Comparison of ENCODE assay signal across 1 worm cellular context in genomic region chrX:16156891-16157290, ce11.
A peak's percentile ranks its signal among the peaks of the same experiment; 100 is the strongest.
TF ChIP-seq lines count a peak whose summit lies in the region.

No protein-coding gene starts in this region.

TF ChIP-seq in whole organism, L1 larva, 84 proteins besides CTCF, POLR2A, EP300 and RAD21 (continued from another document):
- TF ChIP-seq ceh-90 (tag; optimal IDR thresholded peaks at IDR 0.05; lab: Kevin White, UChicago), result no peak
- no peak for TF ChIP-seq ztf-11 (tag; optimal IDR thresholded peaks at IDR 0.05; lab: Kevin White, UChicago)
- no peak for TF ChIP-seq lin-39 (tag; optimal IDR thresholded peaks at IDR 0.05; lab: Kevin White, UChicago)
- TF ChIP-seq ets-5 (GFP tag; IDR thresholded peaks at IDR 0.05; lab: Robert Waterston, UW), result no peak
- no peak for TF ChIP-seq dsc-1 (tag; optimal IDR thresholded peaks at IDR 0.05; lab: Kevin White, UChicago)
- TF ChIP-seq egl-13 (tag; optimal IDR thresholded peaks at IDR 0.05; lab: Kevin White, UChicago), result no peak
- no peak for TF ChIP-seq nhr-12 (tag; optimal IDR thresholded peaks at IDR 0.05; lab: Kevin White, UChicago)
- 0 out of 2 replicates have a peak, but pooled peaks have one; percentile 2 for TF ChIP-seq nhr-19 (GFP tag; conservative IDR thresholded peaks at IDR 0.05; lab: Robert Waterston, UW)
- TF ChIP-seq sptf-1 (tag; optimal IDR thresholded peaks at IDR 0.05; lab: Kevin White, UChicago), result no peak
- TF ChIP-seq hpl-2 (GFP tag; optimal IDR thresholded peaks at IDR 0.05; lab: Kevin White, UChicago), result no peak
- TF ChIP-seq tbx-2 (tag; optimal IDR thresholded peaks at IDR 0.05; lab: Kevin White, UChicago), result no peak
- no peak for TF ChIP-seq C34B4.2 (tag; optimal IDR thresholded peaks at IDR 0.05; lab: Kevin White, UChicago)
- TF ChIP-seq fkh-8 (tag; optimal IDR thresholded peaks at IDR 0.05; lab: Kevin White, UChicago), result no peak
- peak; percentile 10 for TF ChIP-seq swsn-7 (tag; optimal IDR thresholded peaks at IDR 0.05; lab: Kevin White, UChicago)
- TF ChIP-seq pax-3 (tag; optimal IDR thresholded peaks at IDR 0.05; lab: Kevin White, UChicago), result no peak
- no peak for TF ChIP-seq irx-1 (tag; optimal IDR thresholded peaks at IDR 0.05; lab: Kevin White, UChicago)
- TF ChIP-seq ceh-8 (GFP tag; optimal IDR thresholded peaks at IDR 0.05; lab: Kevin White, UChicago), result no peak
- no peak for TF ChIP-seq hlh-4 (tag; optimal IDR thresholded peaks at IDR 0.05; lab: Kevin White, UChicago)
- peak in 1 of 2 experiments; percentile 39 for TF ChIP-seq lin-35 (GFP tag; optimal IDR thresholded peaks at IDR 0.05; lab: Kevin White, UChicago)
- TF ChIP-seq zip-4 (GFP tag; optimal IDR thresholded peaks at IDR 0.05; lab: Kevin White, UChicago), result no peak
- TF ChIP-seq lin-15B (tag; optimal IDR thresholded peaks at IDR 0.05; lab: Kevin White, UChicago), result no peak
- no peak for TF ChIP-seq vab-15 (tag; optimal IDR thresholded peaks at IDR 0.05; lab: Kevin White, UChicago)
- TF ChIP-seq zag-1 (tag; optimal IDR thresholded peaks at IDR 0.05; lab: Kevin White, UChicago), result no peak
- peak in 1 of 3 experiments; percentile 45 for TF ChIP-seq ceh-82 (tag; optimal IDR thresholded peaks at IDR 0.05; lab: Kevin White, UChicago)
- no peak for TF ChIP-seq efl-1 (optimal IDR thresholded peaks at IDR 0.05; lab: Kevin White, UChicago)
- TF ChIP-seq efl-1 (GFP tag; optimal IDR thresholded peaks at IDR 0.05 in 1 of 2; lab: Kevin White, UChicago), result no peak
- TF ChIP-seq lin-13 (GFP tag; optimal IDR thresholded peaks at IDR 0.05; lab: Kevin White, UChicago), result no peak
- TF ChIP-seq ces-1 (GFP tag; optimal IDR thresholded peaks at IDR 0.05; lab: Kevin White, UChicago), result no peak
- no peak for TF ChIP-seq sox-4 (tag; optimal IDR thresholded peaks at IDR 0.05; lab: Kevin White, UChicago)
- no peak for TF ChIP-seq egl-27 (tag; optimal IDR thresholded peaks at IDR 0.05; lab: Kevin White, UChicago)
- peak; percentile 73 for TF ChIP-seq nhr-20 (tag; optimal IDR thresholded peaks at IDR 0.05; lab: Kevin White, UChicago)
- no peak for TF ChIP-seq unc-98 (GFP tag; IDR thresholded peaks at IDR 0.05; lab: Robert Waterston, UW)
- TF ChIP-seq C04F5.9 (tag; optimal IDR thresholded peaks at IDR 0.05; lab: Kevin White, UChicago), result no peak
- TF ChIP-seq skn-1 (tag; optimal IDR thresholded peaks at IDR 0.05; lab: Kevin White, UChicago), result no peak
- no peak for TF ChIP-seq nhr-84 (tag; optimal IDR thresholded peaks at IDR 0.05; lab: Kevin White, UChicago)
- no peak for TF ChIP-seq dpl-1 (GFP tag; optimal IDR thresholded peaks at IDR 0.05; lab: Kevin White, UChicago)
- peak; percentile 24 for TF ChIP-seq mep-1 (tag; optimal IDR thresholded peaks at IDR 0.05; lab: Kevin White, UChicago)
- peak; percentile 9 for TF ChIP-seq snpc-4 (tag; optimal IDR thresholded peaks at IDR 0.05; lab: Kevin White, UChicago)
- no peak for TF ChIP-seq jun-1 (tag; optimal IDR thresholded peaks at IDR 0.05; lab: Kevin White, UChicago)
- peak; percentile 19 for TF ChIP-seq C16A3.4 (tag; optimal IDR thresholded peaks at IDR 0.05; lab: Kevin White, UChicago)
- TF ChIP-seq efl-3 (GFP tag; optimal IDR thresholded peaks at IDR 0.05; lab: Kevin White, UChicago), result no peak
TF ChIP-seq in whole organism, L1 larva: peak in this region for 21.
